Worm (Caenorhabditis elegans): ENCODE results near the gene dlc-2.
"Not testable (repeated sequence)": the region's sequence is repeated elsewhere in the genome, so short reads cannot be mapped to it uniquely, and the experiment has no call there.

ce11 chrIV:12138093-12138492 lies 26.7 kb upstream of the dlc-2 start, which contains the start of gene B0001.4:
- not testable (repeated sequence) for TF ChIP-seq F13C5.2, hnd-1 (tag; optimal IDR thresholded peaks at IDR 0.05)

All from whole organism, early embryonic.